Worm (Caenorhabditis elegans) whole organism, L4 larva: ENCODE results near the gene rrsr-1.
A peak's percentile ranks its signal among the peaks of the same experiment; 100 is the strongest.

Source experiments
- D1046.2 ChIP-seq: fragments of 200-800 bp; sonication (Bioruptor generic); IDR thresholded peaks from 2 replicates; pipeline ENCODE4 v1.3.6; 2022; ENCODE audit warnings: missing genetic modification characterization, missing compliant biosample characterization
- F10B5.3 ChIP-seq: sonication (generic microtip); optimal IDR thresholded peaks from 2 replicates; lab custom pipeline; 2016; ENCODE audit warnings: mild to moderate bottlenecking, missing genetic modification characterization, missing compliant biosample characterization
- F44E2.7 ChIP-seq: fragments of 200-800 bp; sonication (Bioruptor generic); IDR thresholded peaks from 2 replicates; pipeline ENCODE4 v2.1.2; 2022; ENCODE audit warnings: missing genetic modification characterization, missing compliant biosample characterization
- F49E8.2 ChIP-seq: sonication (generic microtip); optimal IDR thresholded peaks from 2 replicates; lab custom pipeline; 2016; ENCODE audit warnings: missing compliant biosample characterization, mild to moderate bottlenecking, missing genetic modification characterization, borderline replicate concordance
- aha-1 ChIP-seq: fragments of 150-350 bp; peaks from one replicate; lab custom pipeline; 2014; ENCODE audit warnings: missing biosample characterization, missing genetic modification characterization
- ceh-20 ChIP-seq: fragments of 200-800 bp; sonication (Bioruptor generic); IDR thresholded peaks from 2 replicates; pipeline ENCODE4 v1.3.6; 2022; ENCODE audit warnings: missing genetic modification reagents, missing genetic modification characterization, missing compliant biosample characterization
- ceh-44 ChIP-seq: fragments of 200-800 bp; sonication (Bioruptor generic); IDR thresholded peaks from 2 replicates; pipeline ENCODE4 v1.3.6; 2022; ENCODE audit warnings: missing genetic modification reagents, missing genetic modification characterization, missing compliant biosample characterization
- ceh-82 ChIP-seq: sonication (generic microtip); optimal IDR thresholded peaks from 2 replicates; lab custom pipeline; 2017; ENCODE audit warnings: missing biosample characterization, missing genetic modification characterization
- ctbp-1 ChIP-seq: fragments of 200-800 bp; sonication (Bioruptor generic); IDR thresholded peaks from 2 replicates; pipeline ENCODE4 v1.3.6; 2022; ENCODE audit warnings: missing genetic modification reagents, missing genetic modification characterization, missing compliant biosample characterization
- daf-16 ChIP-seq, 3 experiments: sonication (generic microtip); optimal IDR thresholded peaks; 2 replicates each; lab custom pipeline; 2016 to 2017; ENCODE audit warnings: missing genetic modification characterization in 3 of 3, missing genetic modification reagents in 3 of 3, mild to moderate bottlenecking in 2 of 3, missing compliant biosample characterization in 2 of 3, missing biosample characterization in 1 of 3, moderate library complexity in 1 of 3
- daf-19 ChIP-seq: fragments of 200-800 bp; sonication (Bioruptor generic); conservative IDR thresholded peaks from 2 replicates; pipeline ENCODE4 v1.3.6; 2022; ENCODE audit warnings: missing genetic modification characterization, missing compliant biosample characterization
- dmd-6 ChIP-seq: fragments of 200-800 bp; sonication (Bioruptor generic); IDR thresholded peaks from 2 replicates; pipeline ENCODE4 v1.3.6; 2022; ENCODE audit warnings: missing genetic modification reagents, missing genetic modification characterization, missing compliant biosample characterization
- dmd-8 ChIP-seq: fragments of 200-800 bp; sonication (Bioruptor generic); IDR thresholded peaks from 2 replicates; pipeline ENCODE4 v1.3.6; 2022; ENCODE audit warnings: missing genetic modification characterization, missing compliant biosample characterization
- dpl-1 ChIP-seq: fragments of 150-350 bp; optimal IDR thresholded peaks from 2 replicates; lab custom pipeline; 2014; ENCODE audit warnings: missing biosample characterization, missing genetic modification reagents, missing genetic modification characterization
- duxl-1 ChIP-seq: sonication (generic microtip); optimal IDR thresholded peaks from 2 replicates; lab custom pipeline; 2016; ENCODE audit warnings: mild to moderate bottlenecking, missing genetic modification characterization, moderate library complexity, missing compliant biosample characterization; ENCODE audit not compliant: poor library complexity
- hlh-11 ChIP-seq: fragments of 200-800 bp; sonication (Bioruptor generic); optimal IDR thresholded peaks from 2 replicates; lab custom pipeline; 2018; ENCODE audit warnings: mild to moderate bottlenecking, missing genetic modification characterization, missing compliant biosample characterization
- hlh-30 ChIP-seq: sonication (generic microtip); optimal IDR thresholded peaks from 2 replicates; lab custom pipeline; 2017; ENCODE audit warnings: antibody characterized with exemption, mild to moderate bottlenecking, missing genetic modification characterization, missing compliant biosample characterization; ENCODE audit not compliant: insufficient read depth
- hmg-1.1 ChIP-seq: fragments of 200-800 bp; sonication (Bioruptor generic); IDR thresholded peaks from 2 replicates; pipeline ENCODE4 v1.3.6; 2022; ENCODE audit warnings: missing genetic modification reagents, missing genetic modification characterization, missing compliant biosample characterization
- lin-1 ChIP-seq: fragments of 200-800 bp; sonication (Bioruptor generic); IDR thresholded peaks from 2 replicates; pipeline ENCODE4 v1.3.6; 2022; ENCODE audit warnings: missing genetic modification reagents, missing genetic modification characterization, missing compliant biosample characterization
- lin-13 ChIP-seq: fragments of 150-350 bp; optimal IDR thresholded peaks from 2 replicates; lab custom pipeline; 2014; ENCODE audit warnings: missing biosample characterization, missing genetic modification reagents, missing genetic modification characterization
- lsy-2 ChIP-seq, 2 experiments: fragments of 150-350 bp in 1 of 2; sonication (generic microtip) in 1 of 2; optimal IDR thresholded peaks; 2 replicates each; lab custom pipeline; 2014 to 2017; ENCODE audit warnings: missing biosample characterization in 2 of 2, missing genetic modification characterization in 2 of 2
- madf-5 ChIP-seq, 2 experiments: fragments of 200-800 bp; sonication (Bioruptor generic); IDR thresholded peaks; 2 replicates each; pipeline ENCODE4 v1.3.6; 2022; ENCODE audit warnings: missing compliant biosample characterization in 2 of 2, missing genetic modification characterization in 2 of 2
- mes-2 ChIP-seq: sonication (generic microtip); optimal IDR thresholded peaks from 2 replicates; lab custom pipeline; 2016; ENCODE audit warnings: missing genotype, mild to moderate bottlenecking, missing genetic modification characterization, missing compliant biosample characterization; ENCODE audit not compliant: poor library complexity, severe bottlenecking
- mxl-2 ChIP-seq: fragments of 200-800 bp; sonication (Bioruptor generic); conservative IDR thresholded peaks from 2 replicates; pipeline ENCODE4 v1.3.6; 2022; ENCODE audit warnings: missing genetic modification reagents, missing genetic modification characterization, missing compliant biosample characterization
- nhr-102 ChIP-seq: sonication (generic microtip); optimal IDR thresholded peaks from 2 replicates; lab custom pipeline; 2016; ENCODE audit warnings: mild to moderate bottlenecking, missing genetic modification characterization, moderate library complexity, missing compliant biosample characterization
- nhr-28 ChIP-seq: fragments of 150-350 bp; optimal IDR thresholded peaks from 2 replicates; lab custom pipeline; 2014; ENCODE audit warnings: missing biosample characterization, missing genetic modification characterization
- nhr-6 ChIP-seq: fragments of 150-350 bp; optimal IDR thresholded peaks from 2 replicates; lab custom pipeline; 2014; ENCODE audit warnings: missing biosample characterization, missing genetic modification characterization
- pqm-1 ChIP-seq: sonication (generic microtip); optimal IDR thresholded peaks from 2 replicates; lab custom pipeline; 2017; ENCODE audit warnings: missing biosample characterization, missing genetic modification characterization
- sdz-12 ChIP-seq: fragments of 200-800 bp; sonication (Bioruptor generic); optimal IDR thresholded peaks from 2 replicates; lab custom pipeline; 2018; ENCODE audit warnings: mild to moderate bottlenecking, missing genetic modification characterization, missing compliant biosample characterization
- snpc-1.2 ChIP-seq: fragments of 200-800 bp; sonication (Bioruptor generic); IDR thresholded peaks from 2 replicates; pipeline ENCODE4 v1.3.6; 2022; ENCODE audit warnings: missing genetic modification reagents, missing genetic modification characterization, missing compliant biosample characterization
- snpc-4 ChIP-seq: fragments of 150-350 bp; optimal IDR thresholded peaks from 2 replicates; lab custom pipeline; 2014; ENCODE audit warnings: missing biosample characterization, missing genetic modification characterization
- spr-1 ChIP-seq: sonication (generic microtip); optimal IDR thresholded peaks from 2 replicates; lab custom pipeline; 2016; ENCODE audit warnings: mild to moderate bottlenecking, missing genetic modification characterization, missing compliant biosample characterization
- tra-1 ChIP-seq: fragments of 200-800 bp; sonication (Bioruptor generic); IDR thresholded peaks from 2 replicates; pipeline ENCODE4 v1.3.6; 2022; ENCODE audit warnings: missing genetic modification reagents, missing genetic modification characterization, missing compliant biosample characterization
- unc-130 ChIP-seq: sonication (generic microtip); optimal IDR thresholded peaks from 2 replicates; lab custom pipeline; 2016; ENCODE audit warnings: missing genetic modification reagents, missing genetic modification characterization, missing compliant biosample characterization
- unc-39 ChIP-seq: sonication (generic microtip); optimal IDR thresholded peaks from 2 replicates; lab custom pipeline; 2017; ENCODE audit warnings: missing biosample characterization, missing genetic modification characterization
- unc-62 ChIP-seq, 3 experiments: fragments of 150-350 bp in 1 of 3; sonication (generic microtip); optimal IDR thresholded peaks in 2 of 3; peaks in 1 of 3; 1 replicate in 1 of 3; 2 replicates in 2 of 3; lab custom pipeline; 2014 to 2017; ENCODE audit warnings: missing biosample characterization in 3 of 3, missing genetic modification characterization in 3 of 3, missing genetic modification reagents in 3 of 3, missing genotype in 1 of 3
- zfp-2 ChIP-seq: sonication (generic microtip); optimal IDR thresholded peaks from 2 replicates; lab custom pipeline; 2016; ENCODE audit warnings: mild to moderate bottlenecking, missing genetic modification characterization, missing compliant biosample characterization
- zip-2 ChIP-seq: fragments of 150-350 bp; optimal IDR thresholded peaks from 2 replicates; lab custom pipeline; 2014; ENCODE audit warnings: missing biosample characterization, missing genetic modification characterization

Gene rrsr-1

DNA sequence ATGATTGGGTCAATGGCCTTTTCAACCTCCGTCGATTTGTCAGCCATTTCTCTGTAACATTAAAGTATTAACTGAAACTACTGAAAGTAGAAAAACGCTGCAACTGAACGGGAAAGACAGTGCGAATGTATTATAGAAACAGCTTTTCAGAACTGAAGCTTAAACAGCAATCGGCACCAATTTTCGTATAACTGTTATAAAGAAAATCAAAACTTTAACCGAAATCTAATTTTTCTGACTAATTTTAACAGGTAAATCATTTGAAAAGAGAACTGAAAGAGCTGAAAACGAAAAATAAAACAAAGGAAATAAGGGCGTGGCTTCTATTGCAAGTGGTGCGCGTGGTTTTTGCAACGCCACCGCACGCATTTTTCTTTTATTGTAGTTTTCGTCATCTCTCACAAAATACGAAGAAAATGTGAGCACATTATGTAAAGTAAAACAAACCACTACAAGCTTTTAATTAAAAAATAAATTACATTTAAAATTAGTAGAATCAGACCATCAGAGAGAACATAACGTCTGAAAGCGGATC, at the start of gene rrsr-1:
TSS of gene rrsr-1 (minus strand) at position 51 of the 535 bp plus-strand sequence.
- TF ChIP-seq mes-2 (peak; percentile 88), unc-130 (GFP tag; lab: Kevin White, UChicago) (peak; percentile 36), madf-5 (GFP tag; IDR thresholded peaks at IDR 0.05; lab: Robert Waterston, UW) (no peak), hmg-1.1 (GFP tag; lab: Robert Waterston, UW) (peak; percentile 40; the same call in 1 of the 2 replicates), tra-1 (GFP tag; lab: Robert Waterston, UW) (no peak), nhr-6 (peak; percentile 86), lin-13 (GFP tag; lab: Kevin White, UChicago) (peak; percentile 18), dpl-1 (GFP tag; lab: Kevin White, UChicago) (peak; percentile 29), aha-1 (tag; lab: Kevin White, UChicago) (no peak)

DNA sequence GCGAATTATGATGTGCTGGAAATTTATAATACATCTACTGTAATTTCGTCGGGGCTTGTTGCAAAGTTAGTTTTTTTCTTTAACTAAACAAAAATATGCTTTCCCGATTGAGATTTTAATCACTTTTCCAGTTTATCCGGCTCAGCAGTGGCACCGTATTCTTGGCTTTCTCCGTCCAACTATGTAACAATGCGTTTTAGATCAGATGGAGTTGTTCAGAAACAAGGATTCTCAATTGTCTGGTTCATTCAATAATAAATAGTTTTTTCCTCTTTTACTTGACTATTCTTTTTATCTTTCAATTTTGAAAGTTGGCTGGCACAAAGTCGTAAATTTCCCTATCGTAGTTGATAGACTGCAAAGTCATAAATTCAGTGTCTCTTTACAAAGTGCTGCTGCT, 49.3 kb upstream of the rrsr-1 start, which contains the start of gene clec-56:
TSS of gene clec-56 (plus strand) at position 301 of the 400 bp plus-strand sequence.
- 0 out of 2 replicates have a peak, but pooled peaks have one; percentile 18 for TF ChIP-seq ceh-20 (GFP tag; lab: Robert Waterston, UW)
- TF ChIP-seq unc-39 (tag; lab: Kevin White, UChicago) = no peak
- no peak for TF ChIP-seq lsy-2 (tag; optimal IDR thresholded peaks at IDR 0.05; lab: Kevin White, UChicago)
- peak; percentile 2 for TF ChIP-seq hlh-11 (tag; lab: Kevin White, UChicago)
- peak; percentile 35 for TF ChIP-seq pqm-1 (tag; lab: Kevin White, UChicago)
- no peak for TF ChIP-seq ceh-82 (tag; lab: Kevin White, UChicago)
- no peak; the same call in 1 of the 2 replicates for TF ChIP-seq dmd-6 (GFP tag; lab: Robert Waterston, UW)
- TF ChIP-seq zip-2 (tag; lab: Kevin White, UChicago) = no peak
- TF ChIP-seq nhr-28 (tag; lab: Kevin White, UChicago) = peak; percentile 36

DNA sequence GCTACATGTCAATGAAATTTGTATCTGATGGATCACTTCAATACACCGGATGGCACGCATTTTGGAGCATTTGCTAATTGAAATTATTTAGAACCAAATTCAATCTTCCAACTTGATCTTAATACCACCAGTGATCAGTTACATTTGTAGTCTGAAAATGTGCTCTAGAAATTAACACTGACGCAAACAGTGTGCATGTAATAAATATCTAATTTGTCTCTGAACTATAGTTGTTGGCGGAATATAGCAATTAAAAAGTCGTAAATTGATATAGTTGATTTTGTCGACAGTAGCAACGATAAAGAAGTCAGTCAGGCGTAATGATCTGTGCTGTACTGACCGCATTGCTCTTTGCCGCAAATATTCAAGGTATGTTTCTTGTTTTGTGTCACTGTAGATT, 47.4 kb upstream of the rrsr-1 start, which contains the start of gene clec-227:
TSS of gene clec-227 (plus strand) at position 301 of the 400 bp plus-strand sequence.
- TF ChIP-seq mxl-2 (GFP tag; lab: Robert Waterston, UW) (no peak), nhr-28 (tag; lab: Kevin White, UChicago) (peak; percentile 37)

DNA sequence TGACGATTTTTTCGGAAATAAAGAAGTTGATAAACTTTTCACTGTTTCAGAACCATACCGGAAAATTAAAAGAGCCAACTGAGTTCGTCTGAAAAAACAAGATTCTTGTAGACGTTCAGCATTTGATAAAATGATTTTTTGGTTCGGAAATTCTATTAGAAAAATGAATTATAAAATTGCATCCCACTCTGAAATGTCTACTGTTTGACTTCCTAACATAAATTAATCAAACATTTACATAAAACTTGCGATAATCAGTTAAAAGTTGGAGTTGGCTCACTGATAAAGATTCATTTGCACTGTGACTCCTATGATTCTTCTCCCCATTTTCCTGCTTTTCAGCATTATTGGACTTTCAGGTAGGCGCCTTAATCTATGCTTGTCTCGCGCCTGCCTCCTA, 44.1 kb upstream of the rrsr-1 start, which contains the start of gene clec-57:
TSS of gene clec-57 (plus strand) at position 301 of the 400 bp plus-strand sequence.
- no peak for TF ChIP-seq lin-1 (GFP tag; lab: Robert Waterston, UW)
- TF ChIP-seq unc-62 (GFP tag; optimal IDR thresholded peaks at IDR 0.05 in 1 of 2; lab: Kevin White, UChicago) = peak in 1 of 2 experiments; percentile 88
- no peak for TF ChIP-seq unc-62 (tag; optimal IDR thresholded peaks at IDR 0.05; lab: Kevin White, UChicago)

DNA sequence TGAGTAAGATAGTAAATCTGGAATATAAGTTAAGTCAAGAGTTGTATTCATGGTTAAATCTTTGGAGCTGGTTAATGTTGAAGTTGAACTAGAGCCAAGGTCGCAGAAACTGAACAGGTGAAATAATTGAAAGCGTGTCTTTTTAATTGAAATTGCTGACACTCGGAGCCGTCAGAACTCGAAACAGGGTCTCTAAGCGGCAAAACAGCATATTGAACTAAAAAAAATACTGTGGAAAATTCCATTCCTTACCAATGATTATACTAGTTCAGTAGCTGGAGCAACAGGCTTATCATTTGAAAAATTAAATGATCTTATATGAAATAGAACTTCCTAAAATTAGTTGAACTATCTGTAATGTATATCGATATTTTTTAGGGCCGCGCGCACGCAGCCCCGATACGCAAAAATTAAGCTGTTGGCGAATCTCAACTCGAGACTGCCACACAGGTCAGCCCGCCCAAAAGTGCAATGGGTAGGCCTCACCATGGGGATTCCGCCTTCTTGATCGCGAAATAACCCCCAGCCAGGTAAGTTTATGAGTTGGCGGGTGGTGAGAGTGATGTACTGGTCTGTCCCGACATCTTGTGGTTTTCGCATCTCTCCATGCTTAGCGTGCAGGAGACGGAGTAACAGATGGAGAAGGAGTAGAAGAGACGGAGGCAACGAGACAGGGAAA, 43.5 kb upstream of the rrsr-1 start, which contains the start of gene srz-97:
TSS of gene srz-97 (minus strand) at position 51 of the 679 bp plus-strand sequence.
- TF ChIP-seq dmd-8 (GFP tag; lab: Robert Waterston, UW) = 0 out of 2 replicates have a peak, but pooled peaks have one; percentile 64
- TF ChIP-seq snpc-4 (tag; lab: Kevin White, UChicago) = peak; percentile 85
- peak; percentile 25 for TF ChIP-seq hlh-30 (tag; lab: Kevin White, UChicago)
- peak; percentile 42 for TF ChIP-seq spr-1 (tag; lab: Kevin White, UChicago)
- TF ChIP-seq D1046.2 = no peak
- peak; percentile 85 for TF ChIP-seq snpc-1.2 (GFP tag; lab: Robert Waterston, UW)
- 0 out of 2 replicates have a peak, but pooled peaks have one; percentile 29 for TF ChIP-seq daf-19 (GFP tag; lab: Robert Waterston, UW)
- peak; percentile 80 for TF ChIP-seq nhr-102 (tag; lab: Kevin White, UChicago)
- no peak for TF ChIP-seq F44E2.7 (GFP tag; lab: Robert Waterston, UW)
- TF ChIP-seq F49E8.2 (tag; lab: Kevin White, UChicago) = peak; percentile 65
- no peak for TF ChIP-seq zfp-2 (tag; lab: Kevin White, UChicago)
- 0 out of 2 replicates have a peak, but pooled peaks have one; percentile 58 for TF ChIP-seq ceh-44 (GFP tag; lab: Robert Waterston, UW)
- no peak for TF ChIP-seq unc-39 (tag; lab: Kevin White, UChicago)
- peak in 1 of 2 experiments; percentile 24 for TF ChIP-seq unc-62 (GFP tag; optimal IDR thresholded peaks at IDR 0.05 in 1 of 2; lab: Kevin White, UChicago)
- no peak for TF ChIP-seq unc-62 (tag; optimal IDR thresholded peaks at IDR 0.05; lab: Kevin White, UChicago)
- peak; percentile 33; the same call in 1 of the 2 replicates for TF ChIP-seq ctbp-1 (GFP tag; lab: Robert Waterston, UW)
- TF ChIP-seq duxl-1 (tag; lab: Kevin White, UChicago) = no peak
- TF ChIP-seq F10B5.3 = peak; percentile 37
- TF ChIP-seq dmd-6 (GFP tag; lab: Robert Waterston, UW) = peak; percentile 37
- no peak for TF ChIP-seq ceh-82 (tag; lab: Kevin White, UChicago)
- no peak for TF ChIP-seq sdz-12 (GFP tag; lab: Kevin White, UChicago)
- peak; percentile 40 for TF ChIP-seq tra-1 (GFP tag; lab: Robert Waterston, UW)
- TF ChIP-seq daf-16 (GFP tag; optimal IDR thresholded peaks at IDR 0.05; lab: Kevin White, UChicago) = peak; percentile 49 to 67
- peak; percentile 69 for TF ChIP-seq daf-16 (tag; optimal IDR thresholded peaks at IDR 0.05; lab: Kevin White, UChicago)
- TF ChIP-seq unc-130 (GFP tag; lab: Kevin White, UChicago) = peak; percentile 58
